Fruit fly (Drosophila melanogaster) whole organism, embryonic: Measurements from ENCODE around the gene CG17233.

Source experiments
- CG10654 ChIP-seq: fragments of 200-800 bp; sonication (Bioruptor generic); optimal IDR thresholded peaks from 2 replicates; lab custom pipeline; 2016; ENCODE audit warnings: missing biosample characterization, missing genetic modification characterization
- CG13296 ChIP-seq: fragments of 200-800 bp; sonication (Bioruptor generic); optimal IDR thresholded peaks from 3 replicates; lab custom pipeline; 2018; ENCODE audit warnings: missing biosample characterization, mild to moderate bottlenecking, missing genetic modification characterization
- CG13424 ChIP-seq: fragments of 200-800 bp; sonication (Bioruptor generic); optimal IDR thresholded peaks from 2 replicates; lab custom pipeline; 2019; ENCODE audit warnings: missing biosample characterization, mild to moderate bottlenecking, missing genetic modification characterization, moderate library complexity
- CG13894 ChIP-seq: fragments of 200-800 bp; sonication (Bioruptor generic); optimal IDR thresholded peaks from 3 replicates; lab custom pipeline; 2018; ENCODE audit warnings: missing biosample characterization, mild to moderate bottlenecking, missing genetic modification characterization, moderate library complexity
- CG14441 ChIP-seq: fragments of 200-800 bp; sonication (Bioruptor generic); IDR thresholded peaks from 2 replicates; pipeline ENCODE4 v1.3.6; 2022; ENCODE audit warnings: missing biosample characterization, missing genetic modification characterization
- CG14710 ChIP-seq: fragments of 200-800 bp; sonication (Bioruptor generic); optimal IDR thresholded peaks from 3 replicates; lab custom pipeline; 2019; ENCODE audit warnings: missing biosample characterization, mild to moderate bottlenecking, missing genetic modification characterization, moderate library complexity
- CG15011 ChIP-seq: fragments of 200-800 bp; sonication (Bioruptor generic); optimal IDR thresholded peaks from 3 replicates; lab custom pipeline; 2018; ENCODE audit warnings: missing biosample characterization, mild to moderate bottlenecking, missing genetic modification characterization
- CG15696 ChIP-seq: fragments of 200-800 bp; sonication (Bioruptor generic); optimal IDR thresholded peaks from 2 replicates; lab custom pipeline; 2019; ENCODE audit warnings: missing biosample characterization, mild to moderate bottlenecking, missing genetic modification characterization, moderate library complexity
- CG1792 ChIP-seq: fragments of 200-800 bp; sonication (Bioruptor generic); optimal IDR thresholded peaks from 2 replicates; lab custom pipeline; 2016; ENCODE audit warnings: missing biosample characterization, missing genetic modification characterization
- CG2120 ChIP-seq: fragments of 200-800 bp; sonication (Bioruptor generic); optimal IDR thresholded peaks from 3 replicates; lab custom pipeline; 2016; ENCODE audit warnings: missing biosample characterization, missing genetic modification characterization
- CG2712 ChIP-seq: fragments of 200-800 bp; optimal IDR thresholded peaks from 3 replicates; lab custom pipeline; 2019; ENCODE audit warnings: missing biosample characterization, mild to moderate bottlenecking, missing genetic modification characterization, moderate library complexity
- CG2875 ChIP-seq: fragments of 200-800 bp; sonication (Bioruptor generic); optimal IDR thresholded peaks from 2 replicates; lab custom pipeline; 2017; ENCODE audit warnings: missing biosample characterization, mild to moderate bottlenecking, missing genetic modification characterization, missing genetic modification reagents
- CG3726 ChIP-seq: fragments of 200-800 bp; sonication (Bioruptor generic); IDR thresholded peaks from 3 replicates; pipeline ENCODE4, ENCODE4 v1.3.6; 2022; ENCODE audit warnings: missing biosample characterization, missing genetic modification characterization
- CG4707 ChIP-seq: fragments of 200-800 bp; sonication (Bioruptor generic); optimal IDR thresholded peaks from 2 replicates; lab custom pipeline; 2018; ENCODE audit warnings: missing biosample characterization, mild to moderate bottlenecking, missing genetic modification characterization, moderate library complexity
- CG6175 ChIP-seq: fragments of 200-800 bp; sonication (Bioruptor generic); IDR thresholded peaks from 3 replicates; pipeline ENCODE4 v1.3.6; 2022; ENCODE audit warnings: missing biosample characterization, missing genetic modification characterization
- CG6689 ChIP-seq: fragments of 200-800 bp; sonication (Bioruptor generic); IDR thresholded peaks from 2 replicates; pipeline ENCODE4 v1.3.6; 2022; ENCODE audit warnings: missing biosample characterization, missing genetic modification characterization
- CG7987 ChIP-seq: fragments of 200-800 bp; sonication (Bioruptor generic); optimal IDR thresholded peaks from 2 replicates; lab custom pipeline; 2018; ENCODE audit warnings: missing biosample characterization, mild to moderate bottlenecking, missing genetic modification characterization, moderate library complexity
- CG8281 ChIP-seq: fragments of 200-800 bp; sonication (Bioruptor generic); optimal IDR thresholded peaks from 2 replicates; lab custom pipeline; 2018; ENCODE audit warnings: missing biosample characterization, mild to moderate bottlenecking, missing genetic modification characterization, moderate library complexity
- CG8388 ChIP-seq: fragments of 200-800 bp; sonication (Bioruptor generic); optimal IDR thresholded peaks from 2 replicates; lab custom pipeline; 2019; ENCODE audit warnings: missing biosample characterization, mild to moderate bottlenecking, missing genetic modification characterization, moderate library complexity
- CG9727 ChIP-seq: fragments of 200-800 bp; sonication (Bioruptor generic); optimal IDR thresholded peaks from 3 replicates; lab custom pipeline; 2017; ENCODE audit warnings: missing biosample characterization, mild to moderate bottlenecking, missing genetic modification characterization
- CG9797 ChIP-seq: fragments of 200-800 bp; sonication (Bioruptor generic); optimal IDR thresholded peaks from 3 replicates; lab custom pipeline; 2018; ENCODE audit warnings: missing biosample characterization, mild to moderate bottlenecking, missing genetic modification characterization
- CkIIα-i1 ChIP-seq: fragments of 200-800 bp; sonication (Bioruptor generic); IDR thresholded peaks from 2 replicates; pipeline ENCODE4 v1.3.6; 2022; ENCODE audit warnings: missing biosample characterization, missing genetic modification characterization
- Dek ChIP-seq: fragments of 200-800 bp; sonication (Bioruptor generic); optimal IDR thresholded peaks from 3 replicates; lab custom pipeline; 2019; ENCODE audit warnings: missing biosample characterization, mild to moderate bottlenecking, missing genetic modification characterization, moderate library complexity
- Dip2 ChIP-seq: fragments of 200-800 bp; sonication (Bioruptor generic); IDR thresholded peaks from 2 replicates; pipeline ENCODE4 v1.3.6; 2022; ENCODE audit warnings: missing biosample characterization, missing genetic modification characterization
- Doc2 ChIP-seq: fragments of 200-800 bp; sonication (Bioruptor generic); IDR thresholded peaks from 2 replicates; pipeline ENCODE4 v1.3.6; 2022; ENCODE audit warnings: missing biosample characterization, missing genetic modification characterization
- GATAe ChIP-seq: fragments of 200-800 bp; sonication (Bioruptor generic); conservative IDR thresholded peaks from 2 replicates; pipeline ENCODE4 v1.3.6; 2022; ENCODE audit warnings: missing biosample characterization, missing genetic modification characterization
- H2.0 ChIP-seq: fragments of 200-800 bp; sonication (Bioruptor generic); IDR thresholded peaks from 2 replicates; pipeline ENCODE4 v1.3.6; 2022; ENCODE audit warnings: missing biosample characterization, missing genetic modification characterization
- HLH54F ChIP-seq: fragments of 200-800 bp; sonication (Bioruptor generic); optimal IDR thresholded peaks from 3 replicates; lab custom pipeline; 2016; ENCODE audit warnings: missing biosample characterization, missing genetic modification characterization
- Hmr ChIP-seq: fragments of 200-800 bp; sonication (Bioruptor generic); optimal IDR thresholded peaks from 3 replicates; lab custom pipeline; 2017; ENCODE audit warnings: mild to moderate bottlenecking, missing biosample characterization, missing genetic modification reagents, missing genetic modification characterization
- Hr51 ChIP-seq, 2 experiments: fragments of 200-800 bp; sonication (Bioruptor generic); optimal IDR thresholded peaks; 2 replicates in 1 of 2; 3 replicates in 1 of 2; lab custom pipeline; 2016 to 2018; ENCODE audit warnings: missing biosample characterization in 2 of 2, missing genetic modification characterization in 2 of 2, mild to moderate bottlenecking in 1 of 2, moderate library complexity in 1 of 2
- NfI ChIP-seq: fragments of 200-800 bp; sonication (Bioruptor generic); optimal IDR thresholded peaks from 3 replicates; lab custom pipeline; 2018; ENCODE audit warnings: missing biosample characterization, mild to moderate bottlenecking, missing genetic modification characterization, moderate library complexity
- Sin3A ChIP-seq: fragments of >200 bp; optimal IDR thresholded peaks from 2 replicates; lab custom pipeline; 2018
- Ssrp ChIP-seq: fragments of 200-800 bp; sonication (Bioruptor generic); optimal IDR thresholded peaks from 2 replicates; lab custom pipeline; 2018; ENCODE audit warnings: missing biosample characterization, mild to moderate bottlenecking, missing genetic modification characterization, moderate library complexity
- Vsx1 ChIP-seq: fragments of 200-800 bp; sonication (Bioruptor generic); optimal IDR thresholded peaks from 2 replicates; lab custom pipeline; 2017; ENCODE audit warnings: missing biosample characterization, mild to moderate bottlenecking, missing genetic modification characterization, missing genetic modification reagents
- ab ChIP-seq: fragments of 200-800 bp; sonication (Bioruptor generic); optimal IDR thresholded peaks from 2 replicates; lab custom pipeline; 2016; ENCODE audit warnings: missing biosample characterization, missing genetic modification characterization
- ap ChIP-seq: fragments of 200-800 bp; sonication (Bioruptor generic); IDR thresholded peaks from 2 replicates; pipeline ENCODE4 v1.3.6; 2022; ENCODE audit warnings: missing biosample characterization, missing genetic modification characterization
- ato ChIP-seq: fragments of 200-800 bp; sonication (Bioruptor generic); IDR thresholded peaks from 2 replicates; pipeline ENCODE4 v1.3.6; 2022; ENCODE audit warnings: missing biosample characterization, missing genetic modification characterization; ENCODE audit not compliant: partially characterized antibody
- br ChIP-seq: fragments of >200 bp; optimal IDR thresholded peaks from 2 replicates; lab custom pipeline; 2017
- dm ChIP-seq: fragments of 200-800 bp; sonication (Bioruptor generic); optimal IDR thresholded peaks from 3 replicates; lab custom pipeline; 2016; ENCODE audit warnings: missing biosample characterization, missing genetic modification characterization
- fd96Cb ChIP-seq: fragments of 200-800 bp; sonication (Bioruptor generic); optimal IDR thresholded peaks from 2 replicates; lab custom pipeline; 2018; ENCODE audit warnings: missing biosample characterization, mild to moderate bottlenecking, missing genetic modification characterization, moderate library complexity
- gcm2 ChIP-seq: fragments of 200-800 bp; sonication (Bioruptor generic); optimal IDR thresholded peaks from 2 replicates; lab custom pipeline; 2016; ENCODE audit warnings: missing biosample characterization, missing genetic modification characterization
- hkb ChIP-seq, 2 experiments: fragments of 200-800 bp in 1 of 2; fragments of >200 bp in 1 of 2; sonication (Bioruptor generic) in 1 of 2; IDR thresholded peaks in 1 of 2; optimal IDR thresholded peaks in 1 of 2; 2 replicates each; pipeline versions ENCODE4 v1.3.6 to Lab custom; 2017 to 2022; ENCODE audit warnings: missing biosample characterization in 1 of 2, missing genetic modification characterization in 1 of 2
- kah ChIP-seq: fragments of 200-800 bp; sonication (Bioruptor generic); optimal IDR thresholded peaks from 2 replicates; lab custom pipeline; 2018; ENCODE audit warnings: missing biosample characterization, mild to moderate bottlenecking, missing genetic modification characterization
- pfk ChIP-seq: fragments of 200-800 bp; sonication (Bioruptor generic); optimal IDR thresholded peaks from 2 replicates; lab custom pipeline; 2018; ENCODE audit warnings: missing biosample characterization, mild to moderate bottlenecking, missing genetic modification characterization, moderate library complexity
- sens ChIP-seq: fragments of 200-800 bp; sonication (Bioruptor generic); peaks from one replicate; lab custom pipeline; 2016; ENCODE audit warnings: missing biosample characterization, missing genetic modification characterization
- ssp ChIP-seq: fragments of 200-800 bp; sonication (Bioruptor generic); IDR thresholded peaks from 2 replicates; pipeline ENCODE4 v1.3.6; 2022; ENCODE audit warnings: missing biosample characterization, missing genetic modification characterization
- stc ChIP-seq: fragments of 200-800 bp; sonication (Bioruptor generic); IDR thresholded peaks from 2 replicates; pipeline ENCODE4 v1.3.6; 2022; ENCODE audit warnings: missing biosample characterization, missing genetic modification characterization
- stwl ChIP-seq: fragments of 200-800 bp; sonication (Bioruptor generic); optimal IDR thresholded peaks from 3 replicates; lab custom pipeline; 2018; ENCODE audit warnings: missing biosample characterization, mild to moderate bottlenecking, missing genetic modification characterization, moderate library complexity
- wor ChIP-seq: fragments of 200-800 bp; sonication (Bioruptor generic); IDR thresholded peaks from 2 replicates; pipeline ENCODE4 v1.3.6; 2022; ENCODE audit warnings: missing biosample characterization, missing genetic modification characterization
- zfh2 ChIP-seq: fragments of 200-800 bp; sonication (Bioruptor generic); optimal IDR thresholded peaks from 2 replicates; lab custom pipeline; 2016; ENCODE audit warnings: missing biosample characterization, missing genetic modification characterization

CG17233 gene

dm6 chr3L:20186294-20187020, 55.2 kb downstream of the CG17233 start (continued):
- TF ChIP-seq HLH54F (no peak), ato (GFP tag; lab: Robert Waterston, UW) (no peak), CG13424 (peak; percentile 3), fd96Cb (tag; lab: Kevin White, UChicago) (no peak), CG14710 (tag; lab: Kevin White, UChicago) (peak; percentile 24), CG3726 (GFP tag; lab: Robert Waterston, UW) (no peak), CG2712 (tag; lab: Kevin White, UChicago) (peak; percentile 42), CG9727 (no peak), hkb (optimal IDR thresholded peaks at IDR 0.05; lab: Kevin White, UChicago) (no peak), hkb (GFP tag; IDR thresholded peaks at IDR 0.05; lab: Robert Waterston, UW) (no peak), H2.0 (no peak), CG13296 (GFP tag; lab: Kevin White, UChicago) (no peak), CG14441 (no peak), Ssrp (tag; lab: Kevin White, UChicago) (no peak), CG13894 (tag; lab: Kevin White, UChicago) (no peak), zfh2 (no peak), ssp (GFP tag; lab: Robert Waterston, UW) (no peak), CG4707 (GFP tag; lab: Kevin White, UChicago) (peak; percentile 8), dm (GFP tag; lab: Kevin White, UChicago) (no peak), Dip2 (no peak), CG9797 (GFP tag; lab: Kevin White, UChicago) (no peak), CG2875 (no peak), gcm2 (GFP tag; lab: Kevin White, UChicago) (no peak), Vsx1 (peak; percentile 11), CG8388 (GFP tag; lab: Kevin White, UChicago) (peak; percentile 18), sens (peak; percentile 43), Hmr (GFP tag; lab: Kevin White, UChicago) (peak; percentile 39), CG15011 (no peak), ab (no peak), CG2120 (GFP tag; lab: Kevin White, UChicago) (no peak), Dek (tag; lab: Kevin White, UChicago) (peak; percentile 37), pfk (GFP tag; lab: Kevin White, UChicago) (no peak), CkIIα-i1 (GFP tag; lab: Robert Waterston, UW) (no peak), CG1792 (GFP tag; lab: Kevin White, UChicago) (no peak), CG6689 (no peak), CG15696 (no peak), Sin3A (no peak), stc (GFP tag; lab: Robert Waterston, UW) (0 out of 2 replicates have a peak, but pooled peaks have one; percentile 28), Hr51 (GFP tag; optimal IDR thresholded peaks at IDR 0.05; lab: Kevin White, UChicago) (peak in 1 of 2 experiments; percentile 32), ap (GFP tag; lab: Robert Waterston, UW) (no peak), GATAe (no peak), kah (GFP tag; lab: Kevin White, UChicago) (no peak), CG6175 (GFP tag; lab: Robert Waterston, UW) (no peak), NfI (peak; percentile 38), stwl (peak; percentile 80), br (lab: Kevin White, UChicago) (no peak), CG10654 (no peak), wor (no peak), CG8281 (tag; lab: Kevin White, UChicago) (no peak), CG7987 (no peak), Doc2 (no peak)
